Worm (Caenorhabditis elegans): ENCODE results near the gene W05H9.4.

DNA sequence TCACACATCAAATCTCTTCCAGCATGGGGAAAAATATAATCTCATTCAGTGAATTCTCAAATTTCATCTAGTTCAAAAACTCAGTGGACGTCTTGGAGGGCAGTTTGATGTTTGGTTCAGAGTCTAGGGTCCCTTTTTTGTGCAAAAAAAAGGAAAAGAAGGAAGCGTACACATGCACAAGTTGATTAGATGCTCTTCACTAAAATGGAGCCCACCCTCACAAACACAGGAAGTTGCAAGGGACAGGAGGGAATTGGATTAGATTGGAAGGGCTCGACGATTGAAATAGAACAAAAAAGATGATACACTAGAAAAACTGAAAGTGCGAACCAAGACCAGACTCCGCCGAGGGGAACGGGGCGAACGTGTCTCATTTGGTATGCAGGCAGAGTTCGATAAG, 12.6 kb upstream of the W05H9.4 start:
- TF ChIP-seq ceh-16 (tag; optimal IDR thresholded peaks at IDR 0.05) (no peak), nhr-237 (tag; optimal IDR thresholded peaks at IDR 0.05) (no peak), unc-62 (GFP tag; optimal IDR thresholded peaks at IDR 0.05) (no peak)

Data from whole organism, L2 larva.